Worm (Caenorhabditis elegans): Measurements from ENCODE around the gene ZK250.13.

DNA sequence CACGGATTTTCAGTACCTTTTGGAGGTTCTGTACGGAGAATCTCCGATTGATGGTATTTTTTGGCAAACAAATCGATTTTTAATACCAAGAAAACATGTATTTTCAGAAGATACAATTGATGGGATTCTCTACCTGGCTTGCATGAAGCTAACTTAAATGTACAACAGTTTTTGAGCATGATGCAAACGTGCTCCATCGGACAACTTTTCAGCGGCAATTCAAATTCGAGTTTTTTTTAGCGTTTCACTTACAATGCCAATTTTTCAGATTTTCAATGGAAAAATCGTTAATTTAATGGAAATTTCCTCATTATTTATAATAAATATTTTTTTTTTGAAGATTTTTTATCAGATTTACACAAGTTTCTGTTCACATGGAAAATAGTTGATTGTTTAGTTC is 11.0 kb downstream of the ZK250.13 start:
- TF ChIP-seq snpc-4 (tag; optimal IDR thresholded peaks at IDR 0.05): no peak
- TF ChIP-seq nhr-237 (tag; optimal IDR thresholded peaks at IDR 0.05): no peak
- TF ChIP-seq ces-1 (GFP tag; optimal IDR thresholded peaks at IDR 0.05): no peak
- no peak for TF ChIP-seq daf-12 (tag; optimal IDR thresholded peaks at IDR 0.05)
- TF ChIP-seq hlh-11 (tag; optimal IDR thresholded peaks at IDR 0.05): no peak
- TF ChIP-seq lin-29 (GFP tag; IDR thresholded peaks at IDR 0.05): no peak
- no peak for TF ChIP-seq skn-1 (tag; optimal IDR thresholded peaks at IDR 0.05)
- no peak for TF ChIP-seq egl-27 (tag; optimal IDR thresholded peaks at IDR 0.05)
- TF ChIP-seq daf-16 (GFP tag; optimal IDR thresholded peaks at IDR 0.05): no peak
- TF ChIP-seq daf-16 (tag; optimal IDR thresholded peaks at IDR 0.05): no peak
